Worm (Caenorhabditis elegans) whole organism, L2 larva: ENCODE data around the gene D2007.1.

ENCODE experiments used
- alr-1 ChIP-seq: fragments of 150-350 bp; optimal IDR thresholded peaks from 2 replicates; lab custom pipeline; 2014; ENCODE audit warnings: missing biosample characterization, missing genetic modification characterization
- ama-1 ChIP-seq: fragments of 150-350 bp; optimal IDR thresholded peaks from 2 replicates; lab custom pipeline; 2018; ENCODE audit warnings: inconsistent platforms
- blmp-1 ChIP-seq: sonication (generic microtip); optimal IDR thresholded peaks from 2 replicates; lab custom pipeline; 2017; ENCODE audit warnings: missing genetic modification characterization, mild to moderate bottlenecking, missing compliant biosample characterization, antibody characterized with exemption, moderate library complexity; ENCODE audit not compliant: insufficient read depth
- ceh-82 ChIP-seq: fragments of 150-350 bp; optimal IDR thresholded peaks from 2 replicates; lab custom pipeline; 2014; ENCODE audit warnings: missing biosample characterization, missing genetic modification characterization
- egl-27 ChIP-seq: sonication (generic microtip); optimal IDR thresholded peaks from 3 replicates; lab custom pipeline; 2017; ENCODE audit warnings: missing biosample characterization, missing genetic modification reagents, missing genetic modification characterization
- mdl-1 ChIP-seq, 2 experiments: fragments of 150-350 bp in 1 of 2; sonication (generic microtip) in 1 of 2; optimal IDR thresholded peaks; 2 replicates each; lab custom pipeline; 2017; ENCODE audit warnings: missing biosample characterization in 2 of 2, missing genetic modification characterization in 2 of 2
- nhr-12 ChIP-seq: fragments of 150-350 bp; optimal IDR thresholded peaks from 2 replicates; lab custom pipeline; 2014; ENCODE audit warnings: missing biosample characterization, missing genetic modification characterization
- nhr-237 ChIP-seq: fragments of 150-350 bp; optimal IDR thresholded peaks from 2 replicates; lab custom pipeline; 2014; ENCODE audit warnings: missing biosample characterization, missing genetic modification characterization
- skn-1 ChIP-seq: sonication (generic microtip); optimal IDR thresholded peaks from 2 replicates; lab custom pipeline; 2017; ENCODE audit warnings: missing biosample characterization, missing genetic modification characterization
- unc-62 ChIP-seq: fragments of 150-350 bp; optimal IDR thresholded peaks from 2 replicates; lab custom pipeline; 2014; ENCODE audit warnings: missing biosample characterization, missing genetic modification reagents, missing genetic modification characterization
- ztf-1 ChIP-seq: fragments of 200-800 bp; sonication (Bioruptor generic); conservative IDR thresholded peaks from 2 replicates; pipeline ENCODE4 v1.3.6; 2022; ENCODE audit warnings: missing genetic modification characterization, missing compliant biosample characterization

- TF ChIP-seq ceh-82 (tag; lab: Kevin White, UChicago): no peak
- no peak for TF ChIP-seq ama-1 (lab: Kevin White, UChicago)
- no peak for TF ChIP-seq skn-1 (tag; lab: Kevin White, UChicago)
- TF ChIP-seq egl-27 (tag; lab: Kevin White, UChicago): no peak
- TF ChIP-seq nhr-12: no peak
- no peak for TF ChIP-seq unc-62 (GFP tag; lab: Kevin White, UChicago)
- no peak for TF ChIP-seq ztf-1
- TF ChIP-seq blmp-1: no peak
- no peak for TF ChIP-seq alr-1 (tag; lab: Kevin White, UChicago)
- TF ChIP-seq mdl-1 (tag; optimal IDR thresholded peaks at IDR 0.05; lab: Kevin White, UChicago): no peak
- TF ChIP-seq nhr-237 (tag; lab: Kevin White, UChicago): no peak
Measured at ce11 chrIII:8163283-8163682, 8.0 kb downstream of the D2007.1 start, which contains the start of gene bath-42.
